Fruit fly (Drosophila melanogaster) whole organism, prepupa: Measurements from ENCODE around the gene CG3544.

Experiments used
- CG11902 ChIP-seq: fragments of 200-800 bp; sonication (Bioruptor generic); optimal IDR thresholded peaks from 3 replicates; lab custom pipeline; 2016; ENCODE audit warnings: missing biosample characterization, missing genetic modification characterization
- CG32006 ChIP-seq: fragments of 200-800 bp; sonication (Bioruptor generic); optimal IDR thresholded peaks from 3 replicates; lab custom pipeline; 2017; ENCODE audit warnings: missing biosample characterization, mild to moderate bottlenecking, missing genetic modification characterization
- CG34406 ChIP-seq: fragments of 200-800 bp; sonication (Bioruptor generic); optimal IDR thresholded peaks from 3 replicates; lab custom pipeline; 2016; ENCODE audit warnings: missing biosample characterization, missing genetic modification characterization
- CG7368 ChIP-seq: fragments of 200-800 bp; sonication (Bioruptor generic); optimal IDR thresholded peaks from 3 replicates; lab custom pipeline; 2016; ENCODE audit warnings: missing biosample characterization, missing genetic modification characterization
- Eip75B ChIP-seq: fragments of 200-800 bp; sonication (Bioruptor generic); optimal IDR thresholded peaks from 3 replicates; lab custom pipeline; 2016; ENCODE audit warnings: missing biosample characterization, missing genetic modification characterization
- Gug ChIP-seq: fragments of 200-800 bp; sonication (Bioruptor generic); IDR thresholded peaks from 2 replicates; pipeline ENCODE4 v1.3.6; 2022; ENCODE audit warnings: missing biosample characterization, missing genetic modification characterization
- dac ChIP-seq: fragments of 200-800 bp; sonication (Bioruptor generic); optimal IDR thresholded peaks from 2 replicates; lab custom pipeline; 2017; ENCODE audit warnings: missing biosample characterization, mild to moderate bottlenecking, missing genetic modification characterization
- eg ChIP-seq: fragments of 200-800 bp; sonication (Bioruptor generic); IDR thresholded peaks from 3 replicates; pipeline ENCODE4 v1.3.6; 2022; ENCODE audit warnings: missing biosample characterization, missing genetic modification characterization
- fd59A ChIP-seq: fragments of 200-800 bp; sonication (Bioruptor generic); optimal IDR thresholded peaks from 2 replicates; lab custom pipeline; 2017; ENCODE audit warnings: missing biosample characterization, mild to moderate bottlenecking, missing genetic modification characterization, missing genetic modification reagents

The CG3544 gene

dm6 chr2L:837989-838388, 53.9 kb downstream of the CG3544 start (continued):
- TF ChIP-seq fd59A (peak; percentile 79), eg (GFP tag; lab: Robert Waterston, UW) (peak; percentile 93), CG34406 (GFP tag; lab: Kevin White, UChicago) (no peak), CG7368 (peak; percentile 54), dac (GFP tag; lab: Kevin White, UChicago) (peak; percentile 90), Eip75B (GFP tag; lab: Kevin White, UChicago) (peak; percentile 88), CG32006 (GFP tag; lab: Kevin White, UChicago) (peak; percentile 92), Gug (GFP tag; lab: Robert Waterston, UW) (peak; percentile 72), CG11902 (GFP tag; lab: Kevin White, UChicago) (peak; percentile 12)
